Worm (Caenorhabditis elegans) whole organism, L4/young adult: Measurements from ENCODE around the gene srz-10.

Experiments
- W03F9.2 ChIP-seq: fragments of 150-350 bp; optimal IDR thresholded peaks from 2 replicates; lab custom pipeline; 2014; ENCODE audit warnings: missing biosample characterization, missing genetic modification characterization
- dao-5 ChIP-seq: sonication (generic microtip); optimal IDR thresholded peaks from 2 replicates; lab custom pipeline; 2016; ENCODE audit warnings: missing genotype, missing genetic modification characterization, moderate library complexity, missing compliant biosample characterization

DNA sequence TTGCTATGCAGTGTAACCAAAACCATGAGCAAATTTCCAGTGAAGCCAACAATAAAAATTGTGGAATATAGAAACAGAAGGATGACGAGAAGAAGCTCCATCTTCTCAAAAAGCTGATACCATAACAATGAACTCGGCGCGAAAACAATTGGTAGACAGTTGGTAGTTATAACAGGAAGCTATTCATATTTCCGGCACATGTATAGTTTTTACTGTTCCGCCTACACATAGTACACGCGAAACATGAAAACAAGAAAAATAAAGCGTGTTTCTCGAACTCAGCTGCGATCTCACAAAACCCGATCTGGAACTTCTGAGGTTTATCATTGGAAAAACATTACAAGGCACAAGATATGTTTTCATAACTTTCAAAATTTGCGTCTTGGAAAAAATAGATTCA lies 49.8 kb downstream of the srz-10 start, which contains the start of gene srsx-37:
- TF ChIP-seq W03F9.2 (tag; lab: Kevin White, UChicago) (no peak), dao-5 (tag; lab: Kevin White, UChicago) (no peak)
